Worm (Caenorhabditis elegans) whole organism, L1 larva: ENCODE data around the gene K05F1.1.
"Not testable (repeated sequence)": the region's sequence is repeated elsewhere in the genome, so short reads cannot be mapped to it uniquely, and the experiment has no call there.

Experiments used
- C04F5.9 ChIP-seq: sonication (generic microtip); optimal IDR thresholded peaks from 2 replicates; lab custom pipeline; 2016; ENCODE audit warnings: missing genetic modification characterization, missing compliant biosample characterization
- aha-1 ChIP-seq: fragments of 150-350 bp; optimal IDR thresholded peaks from 2 replicates; lab custom pipeline; 2014; ENCODE audit warnings: missing biosample characterization, missing genetic modification characterization
- alr-1 ChIP-seq: fragments of 200-800 bp; sonication (Bioruptor generic); optimal IDR thresholded peaks from 2 replicates; lab custom pipeline; 2018; ENCODE audit warnings: borderline replicate concordance, mild to moderate bottlenecking, missing genetic modification characterization, missing compliant biosample characterization
- ceh-63 ChIP-seq: fragments of 200-800 bp; sonication (Bioruptor generic); optimal IDR thresholded peaks from 2 replicates; lab custom pipeline; 2018; ENCODE audit warnings: mild to moderate bottlenecking, missing genetic modification characterization, missing compliant biosample characterization
- ceh-8 ChIP-seq: fragments of 200-800 bp; sonication (Bioruptor generic); optimal IDR thresholded peaks from 2 replicates; lab custom pipeline; 2018; ENCODE audit warnings: mild to moderate bottlenecking, missing genetic modification characterization, moderate library complexity, missing compliant biosample characterization
- dpl-1 ChIP-seq, 3 experiments: fragments of 150-350 bp in 2 of 3; sonication (generic microtip) in 1 of 3; optimal IDR thresholded peaks; 2 replicates each; lab custom pipeline; 2014 to 2017; ENCODE audit warnings: missing biosample characterization in 3 of 3, missing genetic modification characterization in 3 of 3, missing genetic modification reagents in 3 of 3
- dsc-1 ChIP-seq: sonication (generic microtip); optimal IDR thresholded peaks from 2 replicates; lab custom pipeline; 2016; ENCODE audit warnings: mild to moderate bottlenecking, missing genetic modification characterization, missing compliant biosample characterization
- efl-1 ChIP-seq, 4 experiments: fragments of 150-350 bp; optimal IDR thresholded peaks in 3 of 4; peaks in 1 of 4; 1 replicate in 1 of 4; 2 replicates in 3 of 4; lab custom pipeline; 2014; ENCODE audit warnings: missing biosample characterization in 2 of 4, missing genetic modification characterization in 2 of 4, missing genetic modification reagents in 2 of 4
- efl-3 ChIP-seq: fragments of 200-800 bp; sonication (Bioruptor generic); optimal IDR thresholded peaks from 2 replicates; lab custom pipeline; 2018; ENCODE audit warnings: mild to moderate bottlenecking, missing genetic modification characterization, missing compliant biosample characterization
- egl-13 ChIP-seq: sonication (generic microtip); optimal IDR thresholded peaks from 2 replicates; lab custom pipeline; 2016; ENCODE audit warnings: missing genotype, missing genetic modification reagents, missing genetic modification characterization, missing compliant biosample characterization
- egl-27 ChIP-seq, 2 experiments: fragments of 150-350 bp in 1 of 2; sonication (generic microtip); optimal IDR thresholded peaks; 3 replicates each; lab custom pipeline; 2017 to 2018; ENCODE audit warnings: missing biosample characterization in 2 of 2, missing genetic modification characterization in 2 of 2, missing genetic modification reagents in 2 of 2
- elt-2 ChIP-seq: sonication (generic microtip); optimal IDR thresholded peaks from 2 replicates; lab custom pipeline; 2016; ENCODE audit warnings: missing genetic modification characterization, mild to moderate bottlenecking, inconsistent platforms, missing compliant biosample characterization, missing genetic modification reagents
- fkh-10 ChIP-seq: sonication (generic microtip); optimal IDR thresholded peaks from 2 replicates; lab custom pipeline; 2017; ENCODE audit warnings: missing biosample characterization, missing genetic modification reagents, missing genetic modification characterization
- fkh-8 ChIP-seq: sonication (generic microtip); optimal IDR thresholded peaks from 2 replicates; lab custom pipeline; 2016; ENCODE audit warnings: mild to moderate bottlenecking, missing genetic modification characterization, missing compliant biosample characterization
- fos-1 ChIP-seq: fragments of 150-350 bp; optimal IDR thresholded peaks from 2 replicates; lab custom pipeline; 2014; ENCODE audit warnings: missing biosample characterization, missing genetic modification characterization
- grh-1 ChIP-seq: fragments of 200-800 bp; sonication (Bioruptor generic); IDR thresholded peaks from 2 replicates; pipeline ENCODE4 v1.3.6; 2022; ENCODE audit warnings: missing genetic modification reagents, missing genetic modification characterization, missing compliant biosample characterization
- hlh-4 ChIP-seq: sonication (generic microtip); optimal IDR thresholded peaks from 2 replicates; lab custom pipeline; 2016; ENCODE audit warnings: mild to moderate bottlenecking, missing genetic modification characterization, missing compliant biosample characterization
- hpl-2 ChIP-seq: fragments of 150-350 bp; optimal IDR thresholded peaks from 2 replicates; lab custom pipeline; 2014; ENCODE audit warnings: missing biosample characterization, missing genetic modification reagents, missing genetic modification characterization
- irx-1 ChIP-seq: sonication (generic microtip); optimal IDR thresholded peaks from 2 replicates; lab custom pipeline; 2016; ENCODE audit warnings: missing genetic modification characterization, missing compliant biosample characterization
- jun-1 ChIP-seq: fragments of 150-350 bp; optimal IDR thresholded peaks from 2 replicates; lab custom pipeline; 2014; ENCODE audit warnings: missing biosample characterization, missing genetic modification reagents, missing genetic modification characterization
- lin-14 ChIP-seq: fragments of 200-800 bp; sonication (Bioruptor generic); optimal IDR thresholded peaks from 2 replicates; lab custom pipeline; 2018; ENCODE audit warnings: mild to moderate bottlenecking, missing genetic modification characterization, moderate library complexity, missing compliant biosample characterization
- lin-15B ChIP-seq: fragments of 150-350 bp; sonication (generic microtip); optimal IDR thresholded peaks from 3 replicates; lab custom pipeline; 2014; ENCODE audit warnings: missing biosample characterization, missing genetic modification characterization
- lin-35 ChIP-seq, 2 experiments: fragments of 150-350 bp; optimal IDR thresholded peaks; 2 replicates each; lab custom pipeline; 2014; ENCODE audit warnings: missing biosample characterization in 2 of 2, missing genetic modification characterization in 2 of 2, missing genetic modification reagents in 2 of 2
- lir-3 ChIP-seq: sonication (generic microtip); optimal IDR thresholded peaks from 2 replicates; lab custom pipeline; 2016; ENCODE audit warnings: mild to moderate bottlenecking, missing genetic modification characterization, moderate library complexity, missing compliant biosample characterization; ENCODE audit not compliant: poor library complexity
- lsy-2 ChIP-seq, 2 experiments: fragments of 150-350 bp; optimal IDR thresholded peaks; 2 replicates each; lab custom pipeline; 2014; ENCODE audit warnings: missing biosample characterization in 2 of 2, missing genetic modification characterization in 2 of 2
- mab-9 ChIP-seq: fragments of 200-800 bp; sonication (Bioruptor generic); IDR thresholded peaks from 2 replicates; pipeline ENCODE4 v1.3.6; 2022; ENCODE audit warnings: missing genetic modification reagents, missing genetic modification characterization, missing compliant biosample characterization
- mep-1 ChIP-seq: fragments of 150-350 bp; optimal IDR thresholded peaks from 2 replicates; lab custom pipeline; 2014; ENCODE audit warnings: missing biosample characterization, missing genetic modification characterization
- nhr-12 ChIP-seq: sonication (generic microtip); optimal IDR thresholded peaks from 2 replicates; lab custom pipeline; 2017; ENCODE audit warnings: missing biosample characterization, missing genetic modification characterization
- nhr-71 ChIP-seq: sonication (generic microtip); optimal IDR thresholded peaks from 2 replicates; lab custom pipeline; 2016; ENCODE audit warnings: mild to moderate bottlenecking, missing genetic modification characterization, moderate library complexity, missing compliant biosample characterization
- nhr-90 ChIP-seq: sonication (generic microtip); optimal IDR thresholded peaks from 2 replicates; lab custom pipeline; 2016; ENCODE audit warnings: mild to moderate bottlenecking, missing genetic modification characterization, missing compliant biosample characterization; ENCODE audit not compliant: poor library complexity
- rnt-1 ChIP-seq: sonication (generic microtip); optimal IDR thresholded peaks from 2 replicates; lab custom pipeline; 2016; ENCODE audit warnings: mild to moderate bottlenecking, missing genetic modification characterization, moderate library complexity, missing compliant biosample characterization
- sox-4 ChIP-seq: sonication (generic microtip); optimal IDR thresholded peaks from 2 replicates; lab custom pipeline; 2016; ENCODE audit warnings: missing genetic modification characterization, missing compliant biosample characterization
- sptf-1 ChIP-seq: fragments of 150-350 bp; optimal IDR thresholded peaks from 2 replicates; lab custom pipeline; 2014; ENCODE audit warnings: missing biosample characterization, missing genetic modification characterization
- swsn-7 ChIP-seq: sonication (generic microtip); optimal IDR thresholded peaks from 2 replicates; lab custom pipeline; 2016; ENCODE audit warnings: missing genetic modification characterization, missing compliant biosample characterization
- tbx-2 ChIP-seq: sonication (generic microtip); optimal IDR thresholded peaks from 2 replicates; lab custom pipeline; 2016; ENCODE audit warnings: missing genetic modification characterization, missing compliant biosample characterization
- tlp-1 ChIP-seq: fragments of 150-350 bp; optimal IDR thresholded peaks from 2 replicates; lab custom pipeline; 2014; ENCODE audit warnings: missing biosample characterization, missing genetic modification characterization
- unc-130 ChIP-seq: fragments of 150-350 bp; optimal IDR thresholded peaks from 2 replicates; lab custom pipeline; 2017; ENCODE audit warnings: missing biosample characterization, missing genetic modification characterization, inconsistent platforms
- xbp-1 ChIP-seq: sonication (generic microtip); optimal IDR thresholded peaks from 2 replicates; lab custom pipeline; 2016; ENCODE audit warnings: missing genetic modification characterization, missing compliant biosample characterization
- ztf-4 ChIP-seq: fragments of 150-350 bp; optimal IDR thresholded peaks from 2 replicates; lab custom pipeline; 2014; ENCODE audit warnings: missing biosample characterization, missing genetic modification characterization

Gene K05F1.1

ce11 chrII:5806563-5806962, 5.4 kb downstream of the K05F1.1 start:
- TF ChIP-seq elt-2 (tag; lab: Kevin White, UChicago) (peak; percentile 84), tbx-2 (tag; lab: Kevin White, UChicago) (no peak), efl-1 (optimal IDR thresholded peaks at IDR 0.05; lab: Kevin White, UChicago) (no peak), efl-1 (GFP tag; optimal IDR thresholded peaks at IDR 0.05 in 1 of 2; lab: Kevin White, UChicago) (peak in 1 of 2 experiments; percentile 84)
- TF ChIP-seq, all 84 proteins: peak for 2

ce11 chrII:5810230-5810629, 9.0 kb downstream of the K05F1.1 start, which contains the start of the genes msp-64 and ZK1248.5:
msp-64 (minus strand) TSS chrII:5810330.
ZK1248.5 (plus strand) TSS chrII:5810514.
- no peak for TF ChIP-seq efl-3 (GFP tag; lab: Kevin White, UChicago)
- TF ChIP-seq fkh-10 (GFP tag; lab: Kevin White, UChicago) = no peak
- no peak for TF ChIP-seq lsy-2 (tag; optimal IDR thresholded peaks at IDR 0.05; lab: Kevin White, UChicago)
- no peak for TF ChIP-seq nhr-71 (tag; lab: Kevin White, UChicago)
- TF ChIP-seq hlh-4 (tag; lab: Kevin White, UChicago) = no peak
- TF ChIP-seq swsn-7 (tag; lab: Kevin White, UChicago) = no peak
- TF ChIP-seq lin-35 (GFP tag; optimal IDR thresholded peaks at IDR 0.05; lab: Kevin White, UChicago) = no peak
- TF ChIP-seq sptf-1 (tag; lab: Kevin White, UChicago) = no peak
- no peak for TF ChIP-seq ztf-4 (tag; lab: Kevin White, UChicago)
- no peak for TF ChIP-seq tbx-2 (tag; lab: Kevin White, UChicago)
- no peak for TF ChIP-seq sox-4 (tag; lab: Kevin White, UChicago)
- TF ChIP-seq, all 84 proteins: peak for 0

ce11 chrII:5815382-5815781, 14.2 kb downstream of the K05F1.1 start, which contains the start of gene wago-5:
wago-5 (minus strand) TSS chrII:5815482.
- TF ChIP-seq ceh-8 (GFP tag; lab: Kevin White, UChicago); C04F5.9; dsc-1 (tag; lab: Kevin White, UChicago): not testable (repeated sequence)

ce11 chrII:5816346-5816745, 15.2 kb downstream of the K05F1.1 start, which contains the start of gene ZK1248.20:
ZK1248.20 (plus strand) TSS chrII:5816646.
- no peak for TF ChIP-seq ceh-63

- TF ChIP-seq fos-1 (tag; lab: Kevin White, UChicago) (no peak), lir-3 (tag; lab: Kevin White, UChicago) (no peak), lsy-2 (tag; optimal IDR thresholded peaks at IDR 0.05; lab: Kevin White, UChicago) (no peak), grh-1 (no peak), unc-130 (no peak), rnt-1 (tag; lab: Kevin White, UChicago) (no peak), aha-1 (no peak), egl-27 (tag; optimal IDR thresholded peaks at IDR 0.05; lab: Kevin White, UChicago) (no peak), egl-13 (tag; lab: Kevin White, UChicago) (no peak)
- TF ChIP-seq, all 84 proteins: peak for 0
Measured at ce11 chrII:5818298-5818697, 17.1 kb downstream of the K05F1.1 start, which contains the start of gene ZK1248.4. ZK1248.4 (plus strand) TSS chrII:5818598.

- TF ChIP-seq dpl-1 (GFP tag; optimal IDR thresholded peaks at IDR 0.05; lab: Kevin White, UChicago) (peak; percentile 32 to 73 (median 71)), lin-35 (GFP tag; optimal IDR thresholded peaks at IDR 0.05; lab: Kevin White, UChicago) (peak; percentile 9 to 69), lin-14 (GFP tag; lab: Kevin White, UChicago) (peak; percentile 65), sptf-1 (tag; lab: Kevin White, UChicago) (no peak), efl-1 (optimal IDR thresholded peaks at IDR 0.05; lab: Kevin White, UChicago) (peak; percentile 76 to 77), efl-1 (GFP tag; optimal IDR thresholded peaks at IDR 0.05 in 1 of 2; lab: Kevin White, UChicago) (peak; percentile 69 to 96), efl-3 (GFP tag; lab: Kevin White, UChicago) (no peak), hpl-2 (no peak), fos-1 (tag; lab: Kevin White, UChicago) (no peak), lin-15B (tag; lab: Kevin White, UChicago) (no peak), unc-130 (no peak), mab-9 (GFP tag; lab: Robert Waterston, UW) (no peak), irx-1 (tag; lab: Kevin White, UChicago) (peak; percentile 42), dsc-1 (tag; lab: Kevin White, UChicago) (peak; percentile 47), tlp-1 (tag; lab: Kevin White, UChicago) (no peak), nhr-90 (tag; lab: Kevin White, UChicago) (peak; percentile 57), nhr-12 (tag; lab: Kevin White, UChicago) (no peak), alr-1 (no peak), C04F5.9 (peak; percentile 27), xbp-1 (tag; lab: Kevin White, UChicago) (peak; percentile 41), grh-1 (no peak), jun-1 (tag; lab: Kevin White, UChicago) (no peak), mep-1 (tag; lab: Kevin White, UChicago) (no peak), fkh-10 (GFP tag; lab: Kevin White, UChicago) (no peak), fkh-8 (tag; lab: Kevin White, UChicago) (no peak)
Measured at ce11 chrII:5819655-5820054, 18.5 kb downstream of the K05F1.1 start.
